Worm (Caenorhabditis elegans): ENCODE data around the gene rpl-20.

- TF ChIP-seq tab-1 (GFP tag; IDR thresholded peaks at IDR 0.05) (no peak), ref-1 (GFP tag; conservative IDR thresholded peaks at IDR 0.05) (no peak), flt-1 (GFP tag; IDR thresholded peaks at IDR 0.05) (no peak), ztf-23 (GFP tag; IDR thresholded peaks at IDR 0.05) (no peak), med-1 (GFP tag; optimal IDR thresholded peaks at IDR 0.05; ENCODE audit: insufficient read depth) (no peak), klf-2 (GFP tag; conservative IDR thresholded peaks at IDR 0.05) (no peak), cog-1 (tag; optimal IDR thresholded peaks at IDR 0.05) (no peak), T22C8.4 (GFP tag; IDR thresholded peaks at IDR 0.05) (no peak), ztf-29 (GFP tag; IDR thresholded peaks at IDR 0.05) (no peak)
Observed at ce11 chrIV:4788332-4788731, 38.8 kb upstream of the rpl-20 start, which contains the start of gene nhr-104.

All from whole organism, midembryonic.